Fruit fly (Drosophila melanogaster) whole organism, embryonic: ENCODE data around the gene Gart.

Experiments
- BEAF-32 ChIP-seq: fragments of 200-800 bp; sonication (Bioruptor generic); optimal IDR thresholded peaks from 3 replicates; lab custom pipeline; 2017; ENCODE audit warnings: missing biosample characterization, missing genetic modification characterization, mild to moderate bottlenecking, moderate library complexity, missing genetic modification reagents
- C15 ChIP-seq: fragments of 200-800 bp; sonication (Bioruptor generic); IDR thresholded peaks from 3 replicates; pipeline ENCODE4 v1.3.6; 2022; ENCODE audit warnings: missing biosample characterization, missing genetic modification characterization
- CG10366 ChIP-seq: fragments of 200-800 bp; sonication (Bioruptor generic); IDR thresholded peaks from 2 replicates; pipeline ENCODE4 v1.3.6; 2022; ENCODE audit warnings: missing biosample characterization, missing genetic modification characterization
- CG11398 ChIP-seq: fragments of 200-800 bp; sonication (Bioruptor generic); optimal IDR thresholded peaks from 2 replicates; lab custom pipeline; 2016; ENCODE audit warnings: missing biosample characterization, missing genetic modification characterization
- CG12299 ChIP-seq: fragments of 200-800 bp; sonication (Bioruptor generic); optimal IDR thresholded peaks from 2 replicates; lab custom pipeline; 2018; ENCODE audit warnings: missing biosample characterization, mild to moderate bottlenecking, missing genetic modification characterization
- CG14014 ChIP-seq: fragments of 200-800 bp; sonication (Bioruptor generic); IDR thresholded peaks from 2 replicates; pipeline ENCODE4 v1.3.6; 2022; ENCODE audit warnings: missing biosample characterization, missing genetic modification characterization
- CG14050 ChIP-seq: fragments of 200-800 bp; sonication (Bioruptor generic); IDR thresholded peaks from 3 replicates; pipeline ENCODE4 v1.3.6; 2022; ENCODE audit warnings: missing biosample characterization, missing genetic modification characterization
- CG18011 ChIP-seq: fragments of 200-800 bp; sonication (Bioruptor generic); optimal IDR thresholded peaks from 2 replicates; lab custom pipeline; 2017; ENCODE audit warnings: missing biosample characterization, missing genetic modification characterization, mild to moderate bottlenecking, moderate library complexity, missing genotype
- CG2678 ChIP-seq: fragments of 200-800 bp; sonication (Bioruptor generic); optimal IDR thresholded peaks from 3 replicates; lab custom pipeline; 2019; ENCODE audit warnings: missing biosample characterization, mild to moderate bottlenecking, missing genetic modification characterization, moderate library complexity
- CG31388 ChIP-seq: fragments of 200-800 bp; sonication (Bioruptor generic); optimal IDR thresholded peaks from 2 replicates; lab custom pipeline; 2016; ENCODE audit warnings: missing biosample characterization, missing genetic modification characterization
- CG42726 ChIP-seq: fragments of 200-800 bp; sonication (Bioruptor generic); IDR thresholded peaks from 2 replicates; pipeline ENCODE4 v1.3.6; 2022; ENCODE audit warnings: missing biosample characterization, missing genetic modification characterization; ENCODE audit not compliant: partially characterized antibody
- CG7745 ChIP-seq: fragments of 200-800 bp; sonication (Bioruptor generic); optimal IDR thresholded peaks from 2 replicates; lab custom pipeline; 2018; ENCODE audit warnings: missing biosample characterization, mild to moderate bottlenecking, missing genetic modification characterization, moderate library complexity
- CG7928 ChIP-seq: fragments of 200-800 bp; sonication (Bioruptor generic); optimal IDR thresholded peaks from 2 replicates; lab custom pipeline; 2017; ENCODE audit warnings: missing biosample characterization, mild to moderate bottlenecking, missing genetic modification characterization
- CG8478 ChIP-seq: fragments of >200 bp; optimal IDR thresholded peaks from 2 replicates; lab custom pipeline; 2018
- CG9727 ChIP-seq: fragments of 200-800 bp; sonication (Bioruptor generic); optimal IDR thresholded peaks from 3 replicates; lab custom pipeline; 2017; ENCODE audit warnings: missing biosample characterization, mild to moderate bottlenecking, missing genetic modification characterization
- CG9817 ChIP-seq: fragments of 200-800 bp; sonication (Bioruptor generic); optimal IDR thresholded peaks from 2 replicates; lab custom pipeline; 2018; ENCODE audit warnings: missing biosample characterization, mild to moderate bottlenecking, missing genetic modification characterization, moderate library complexity
- Dek ChIP-seq: fragments of 200-800 bp; sonication (Bioruptor generic); optimal IDR thresholded peaks from 3 replicates; lab custom pipeline; 2019; ENCODE audit warnings: missing biosample characterization, mild to moderate bottlenecking, missing genetic modification characterization, moderate library complexity
- Dip3 ChIP-seq: fragments of 200-800 bp; sonication (Bioruptor generic); optimal IDR thresholded peaks from 3 replicates; lab custom pipeline; 2016; ENCODE audit warnings: missing biosample characterization, missing genetic modification characterization
- Doc3 ChIP-seq: fragments of 200-800 bp; sonication (Bioruptor generic); IDR thresholded peaks from 3 replicates; pipeline ENCODE4 v1.3.6; 2022; ENCODE audit warnings: missing biosample characterization, missing genetic modification characterization; ENCODE audit not compliant: partially characterized antibody
- Dref ChIP-seq: fragments of 200-800 bp; sonication (Bioruptor generic); IDR thresholded peaks from 2 replicates; pipeline ENCODE4 v1.3.6; 2022; ENCODE audit warnings: missing biosample characterization, missing genetic modification characterization
- E2f1 ChIP-seq: fragments of 200-800 bp; sonication (Bioruptor generic); IDR thresholded peaks from 2 replicates; pipeline ENCODE4 v1.3.6; 2022; ENCODE audit warnings: missing biosample characterization, missing genetic modification characterization
- Lim3 ChIP-seq: fragments of 200-800 bp; sonication (Bioruptor generic); IDR thresholded peaks from 2 replicates; pipeline ENCODE4 v1.3.6; 2022; ENCODE audit warnings: missing biosample characterization, missing genetic modification characterization
- Lpt ChIP-seq: fragments of >200 bp; optimal IDR thresholded peaks from 2 replicates; lab custom pipeline; 2018; ENCODE audit warnings: missing biosample characterization, missing genetic modification characterization
- Oaz ChIP-seq: fragments of 200-800 bp; sonication (Bioruptor generic); IDR thresholded peaks from 2 replicates; pipeline ENCODE4 v1.3.6; 2022; ENCODE audit warnings: missing biosample characterization, missing genetic modification characterization
- Sry-β ChIP-seq: fragments of 200-800 bp; sonication (Bioruptor generic); optimal IDR thresholded peaks from 2 replicates; lab custom pipeline; 2018; ENCODE audit warnings: missing biosample characterization, mild to moderate bottlenecking, missing genetic modification characterization, moderate library complexity
- YL-1 ChIP-seq: fragments of 200-800 bp; sonication (Bioruptor generic); optimal IDR thresholded peaks from 3 replicates; lab custom pipeline; 2017; ENCODE audit warnings: missing biosample characterization, mild to moderate bottlenecking, missing genetic modification characterization
- ap ChIP-seq: fragments of 200-800 bp; sonication (Bioruptor generic); IDR thresholded peaks from 2 replicates; pipeline ENCODE4 v1.3.6; 2022; ENCODE audit warnings: missing biosample characterization, missing genetic modification characterization
- az2 ChIP-seq: fragments of 200-800 bp; sonication (Bioruptor generic); optimal IDR thresholded peaks from 3 replicates; lab custom pipeline; 2016; ENCODE audit warnings: missing biosample characterization, missing genetic modification characterization
- cato ChIP-seq: fragments of 200-800 bp; sonication (Bioruptor generic); optimal IDR thresholded peaks from 2 replicates; lab custom pipeline; 2016; ENCODE audit warnings: missing biosample characterization, missing genetic modification characterization, borderline replicate concordance
- cg ChIP-seq: fragments of 200-800 bp; sonication (Bioruptor generic); optimal IDR thresholded peaks from 3 replicates; lab custom pipeline; 2019; ENCODE audit warnings: missing biosample characterization, mild to moderate bottlenecking, missing genetic modification characterization, moderate library complexity
- crol ChIP-seq: fragments of 200-800 bp; sonication (Bioruptor generic); IDR thresholded peaks from 2 replicates; pipeline ENCODE4 v1.3.6; 2022; ENCODE audit warnings: missing biosample characterization, missing genetic modification characterization
- da ChIP-seq: fragments of 200-800 bp; sonication (Bioruptor generic); optimal IDR thresholded peaks from 2 replicates; lab custom pipeline; 2016; ENCODE audit warnings: missing biosample characterization, missing genetic modification characterization
- ftz-f1 ChIP-seq: fragments of 200-800 bp; sonication (Bioruptor generic); optimal IDR thresholded peaks from 2 replicates; lab custom pipeline; 2016; ENCODE audit warnings: missing biosample characterization, missing genetic modification characterization
- fu2 ChIP-seq: fragments of 200-800 bp; sonication (Bioruptor generic); optimal IDR thresholded peaks from 2 replicates; lab custom pipeline; 2016; ENCODE audit warnings: missing biosample characterization, missing genetic modification characterization
- gfzf ChIP-seq: fragments of 200-800 bp; sonication (Bioruptor generic); optimal IDR thresholded peaks from 2 replicates; lab custom pipeline; 2016; ENCODE audit warnings: missing biosample characterization, mild to moderate bottlenecking, missing genetic modification characterization, moderate library complexity
- lab ChIP-seq: fragments of 200-800 bp; sonication (Bioruptor generic); optimal IDR thresholded peaks from 3 replicates; lab custom pipeline; 2017; ENCODE audit warnings: missing biosample characterization, missing genetic modification characterization, mild to moderate bottlenecking, moderate library complexity, missing genetic modification reagents
- maf-S ChIP-seq: fragments of 200-800 bp; sonication (Bioruptor generic); optimal IDR thresholded peaks from 2 replicates; lab custom pipeline; 2016; ENCODE audit warnings: missing biosample characterization, missing genetic modification characterization
- mld ChIP-seq: fragments of 200-800 bp; sonication (Bioruptor generic); IDR thresholded peaks from 3 replicates; pipeline ENCODE4 v1.3.6; 2022; ENCODE audit warnings: missing biosample characterization, missing genetic modification characterization; ENCODE audit not compliant: partially characterized antibody
- nerfin-1 ChIP-seq: fragments of 200-800 bp; sonication (Bioruptor generic); optimal IDR thresholded peaks from 3 replicates; lab custom pipeline; 2019; ENCODE audit warnings: missing biosample characterization, mild to moderate bottlenecking, missing genetic modification characterization, moderate library complexity
- nmo ChIP-seq: fragments of 200-800 bp; sonication (Bioruptor generic); optimal IDR thresholded peaks from 2 replicates; lab custom pipeline; 2018; ENCODE audit warnings: missing biosample characterization, mild to moderate bottlenecking, missing genetic modification characterization, moderate library complexity
- org-1 ChIP-seq: fragments of 200-800 bp; sonication (Bioruptor generic); optimal IDR thresholded peaks from 2 replicates; lab custom pipeline; 2017; ENCODE audit warnings: missing biosample characterization, missing genetic modification characterization
- phol ChIP-seq: fragments of 200-800 bp; sonication (Bioruptor generic); optimal IDR thresholded peaks from 3 replicates; lab custom pipeline; 2018; ENCODE audit warnings: missing biosample characterization, mild to moderate bottlenecking, missing genetic modification characterization, moderate library complexity
- run ChIP-seq: fragments of 200-800 bp; sonication (Bioruptor generic); optimal IDR thresholded peaks from 3 replicates; lab custom pipeline; 2018; ENCODE audit warnings: missing biosample characterization, mild to moderate bottlenecking, missing genetic modification characterization
- schlank ChIP-seq: fragments of 200-800 bp; sonication (Bioruptor generic); optimal IDR thresholded peaks from 2 replicates; lab custom pipeline; 2018; ENCODE audit warnings: missing biosample characterization, mild to moderate bottlenecking, missing genetic modification characterization
- slou ChIP-seq: fragments of 200-800 bp; sonication (Bioruptor generic); optimal IDR thresholded peaks from 3 replicates; lab custom pipeline; 2016; ENCODE audit warnings: missing biosample characterization, missing genetic modification characterization
- sr ChIP-seq: fragments of 200-800 bp; sonication (Bioruptor generic); IDR thresholded peaks from 3 replicates; pipeline ENCODE4 v1.3.6; 2022; ENCODE audit warnings: missing biosample characterization, missing genetic modification characterization
- toy ChIP-seq: fragments of 200-800 bp; sonication (Bioruptor generic); IDR thresholded peaks from 2 replicates; pipeline ENCODE4 v1.3.6; 2022; ENCODE audit warnings: missing biosample characterization, missing genetic modification characterization
- unpg ChIP-seq: fragments of 200-800 bp; sonication (Bioruptor generic); optimal IDR thresholded peaks from 3 replicates; lab custom pipeline; 2018; ENCODE audit warnings: missing biosample characterization, mild to moderate bottlenecking, missing genetic modification characterization, moderate library complexity
- yki ChIP-seq: fragments of >200 bp; optimal IDR thresholded peaks from 3 replicates; lab custom pipeline; 2018
- zfh2 ChIP-seq: fragments of 200-800 bp; sonication (Bioruptor generic); optimal IDR thresholded peaks from 2 replicates; lab custom pipeline; 2016; ENCODE audit warnings: missing biosample characterization, missing genetic modification characterization

Gart gene

dm6 chr2L:7056189-7056926, 32.7 kb upstream of the Gart start, which contains the start of gene Mnn1 (continued):
- no peak for TF ChIP-seq CG12299 (tag; lab: Kevin White, UChicago)
- no peak for TF ChIP-seq fu2
- TF ChIP-seq cg (GFP tag; lab: Kevin White, UChicago) = peak; percentile 77
- no peak for TF ChIP-seq run (tag; lab: Kevin White, UChicago)
- peak; percentile 31 for TF ChIP-seq Dek (tag; lab: Kevin White, UChicago)
- no peak for TF ChIP-seq Lim3 (GFP tag; lab: Robert Waterston, UW)
- TF ChIP-seq CG14050 (GFP tag; lab: Robert Waterston, UW) = no peak
- no peak for TF ChIP-seq Lpt (GFP tag; lab: Kevin White, UChicago)
- TF ChIP-seq C15 (GFP tag; lab: Robert Waterston, UW) = no peak
- TF ChIP-seq ftz-f1 (GFP tag; lab: Kevin White, UChicago) = peak; percentile 64
- no peak for TF ChIP-seq CG9727 (GFP tag; lab: Kevin White, UChicago)
- TF ChIP-seq gfzf = peak; percentile 84
- TF ChIP-seq CG42726 (GFP tag; lab: Robert Waterston, UW) = peak; percentile 75
- peak; percentile 73 for TF ChIP-seq nmo (GFP tag; lab: Kevin White, UChicago)
- TF ChIP-seq Dip3 (GFP tag; lab: Kevin White, UChicago) = peak; percentile 40
- no peak; the same call in 1 of the 2 replicates for TF ChIP-seq crol (GFP tag; lab: Robert Waterston, UW)
- no peak for TF ChIP-seq Sry-β
- no peak for TF ChIP-seq org-1 (GFP tag; lab: Kevin White, UChicago)
- TF ChIP-seq CG7928 (GFP tag; lab: Kevin White, UChicago) = no peak
- no peak for TF ChIP-seq Oaz (GFP tag; lab: Robert Waterston, UW)
- TF ChIP-seq mld = no peak
- TF ChIP-seq schlank (tag; lab: Kevin White, UChicago) = no peak
- no peak for TF ChIP-seq CG31388 (GFP tag; lab: Kevin White, UChicago)
- peak; percentile 14 for TF ChIP-seq maf-S
- TF ChIP-seq toy = no peak
- TF ChIP-seq CG8478 = no peak
- TF ChIP-seq E2f1 (GFP tag; lab: Robert Waterston, UW) = 0 out of 2 replicates have a peak, but pooled peaks have one; percentile 15
- no peak for TF ChIP-seq CG18011
- TF ChIP-seq nerfin-1 (tag; lab: Kevin White, UChicago) = peak; percentile 97
- no peak for TF ChIP-seq CG7745 (tag; lab: Kevin White, UChicago)
- peak; percentile 59 for TF ChIP-seq da (GFP tag; lab: Kevin White, UChicago)
- TF ChIP-seq YL-1 (GFP tag; lab: Kevin White, UChicago) = peak; percentile 99
- TF ChIP-seq slou (GFP tag; lab: Kevin White, UChicago) = no peak
- 0 out of 2 replicates have a peak, but pooled peaks have one; percentile 29 for TF ChIP-seq CG14014 (GFP tag; lab: Robert Waterston, UW)
- TF ChIP-seq cato (GFP tag; lab: Kevin White, UChicago) = no peak
- no peak for TF ChIP-seq sr
- TF ChIP-seq Doc3 (GFP tag; lab: Robert Waterston, UW) = no peak
- TF ChIP-seq BEAF-32 (GFP tag; lab: Kevin White, UChicago) = peak; percentile 46
- 0 out of 2 replicates have a peak, but pooled peaks have one; percentile 43 for TF ChIP-seq Dref (GFP tag; lab: Robert Waterston, UW)
- no peak for TF ChIP-seq unpg (GFP tag; lab: Kevin White, UChicago)
- peak; percentile 53 for TF ChIP-seq CG11398
- TF ChIP-seq phol (tag; lab: Kevin White, UChicago) = peak; percentile 68
- peak; percentile 31 for TF ChIP-seq az2 (GFP tag; lab: Kevin White, UChicago)
- TF ChIP-seq CG2678 = no peak
- TF ChIP-seq ap = no peak
- no peak for TF ChIP-seq yki
- no peak for TF ChIP-seq lab
- TF ChIP-seq CG9817 = no peak
- no peak for TF ChIP-seq CG10366 (GFP tag; lab: Robert Waterston, UW)
- TF ChIP-seq zfh2 = peak; percentile 63
